Fruit fly (Drosophila melanogaster) whole organism, embryonic: ENCODE data around the gene ND-18.

Source experiments
- Asciz ChIP-seq: fragments of 200-800 bp; sonication (Bioruptor generic); optimal IDR thresholded peaks from 2 replicates; lab custom pipeline; 2017; ENCODE audit warnings: missing biosample characterization, mild to moderate bottlenecking, missing genetic modification characterization, missing genetic modification reagents
- CG10979 ChIP-seq: fragments of 200-800 bp; sonication (Bioruptor generic); optimal IDR thresholded peaks from 2 replicates; lab custom pipeline; 2018; ENCODE audit warnings: missing biosample characterization, mild to moderate bottlenecking, missing genetic modification characterization, moderate library complexity
- CG12942 ChIP-seq: fragments of 200-800 bp; sonication (Bioruptor generic); optimal IDR thresholded peaks from 3 replicates; lab custom pipeline; 2016; ENCODE audit warnings: missing biosample characterization, missing genetic modification characterization
- CG18476 ChIP-seq: fragments of 200-800 bp; sonication (Bioruptor generic); optimal IDR thresholded peaks from 2 replicates; lab custom pipeline; 2016; ENCODE audit warnings: missing biosample characterization, mild to moderate bottlenecking, missing genetic modification characterization
- CG2120 ChIP-seq: fragments of 200-800 bp; sonication (Bioruptor generic); optimal IDR thresholded peaks from 3 replicates; lab custom pipeline; 2016; ENCODE audit warnings: missing biosample characterization, missing genetic modification characterization
- CG30020 ChIP-seq: fragments of 200-800 bp; optimal IDR thresholded peaks from 2 replicates; lab custom pipeline; 2019; ENCODE audit warnings: missing biosample characterization, mild to moderate bottlenecking, missing genetic modification characterization, moderate library complexity
- CG34224 ChIP-seq: fragments of 200-800 bp; sonication (Bioruptor generic); IDR thresholded peaks from 3 replicates; pipeline ENCODE4 v1.3.6; 2022; ENCODE audit warnings: missing biosample characterization, missing genetic modification characterization; ENCODE audit not compliant: partially characterized antibody
- CG4617 ChIP-seq: fragments of 200-800 bp; sonication (Bioruptor generic); optimal IDR thresholded peaks from 3 replicates; lab custom pipeline; 2016; ENCODE audit warnings: missing biosample characterization, missing genetic modification characterization, borderline replicate concordance
- CG7271 ChIP-seq: fragments of 200-800 bp; sonication (Bioruptor generic); optimal IDR thresholded peaks from 2 replicates; lab custom pipeline; 2018; ENCODE audit warnings: missing biosample characterization, mild to moderate bottlenecking, missing genetic modification characterization, moderate library complexity
- CG7745 ChIP-seq: fragments of 200-800 bp; sonication (Bioruptor generic); optimal IDR thresholded peaks from 2 replicates; lab custom pipeline; 2018; ENCODE audit warnings: missing biosample characterization, mild to moderate bottlenecking, missing genetic modification characterization, moderate library complexity
- CG8290 ChIP-seq, 3 experiments: fragments of 200-800 bp; sonication (Bioruptor generic); optimal IDR thresholded peaks; 2 replicates each; lab custom pipeline; 2016 to 2019; ENCODE audit warnings: missing biosample characterization in 3 of 3, missing genetic modification characterization in 3 of 3, mild to moderate bottlenecking in 2 of 3, moderate library complexity in 1 of 3
- CG9797 ChIP-seq: fragments of 200-800 bp; sonication (Bioruptor generic); optimal IDR thresholded peaks from 3 replicates; lab custom pipeline; 2018; ENCODE audit warnings: missing biosample characterization, mild to moderate bottlenecking, missing genetic modification characterization
- CTCF ChIP-seq: fragments of 200-800 bp; sonication (Bioruptor generic); optimal IDR thresholded peaks from 2 replicates; lab custom pipeline; 2017; ENCODE audit warnings: missing biosample characterization, mild to moderate bottlenecking, missing genetic modification characterization, moderate library complexity
- Dp ChIP-seq: fragments of 200-800 bp; sonication (Bioruptor generic); optimal IDR thresholded peaks from 2 replicates; lab custom pipeline; 2018; ENCODE audit warnings: missing biosample characterization, mild to moderate bottlenecking, missing genetic modification characterization, moderate library complexity
- Elba2 ChIP-seq: fragments of 200-800 bp; sonication (Bioruptor generic); optimal IDR thresholded peaks from 3 replicates; lab custom pipeline; 2016; ENCODE audit warnings: missing biosample characterization, missing genetic modification characterization
- Ets97D ChIP-seq: fragments of 200-800 bp; sonication (Bioruptor generic); optimal IDR thresholded peaks from 3 replicates; lab custom pipeline; 2016; ENCODE audit warnings: missing biosample characterization, missing genetic modification characterization
- H15 ChIP-seq: fragments of 200-800 bp; sonication (Bioruptor generic); IDR thresholded peaks from 3 replicates; pipeline ENCODE4 v1.3.6; 2022; ENCODE audit warnings: missing biosample characterization, missing genetic modification characterization
- Max ChIP-seq: fragments of 200-800 bp; sonication (Bioruptor generic); optimal IDR thresholded peaks from 2 replicates; lab custom pipeline; 2016; ENCODE audit warnings: missing biosample characterization, mild to moderate bottlenecking, missing genetic modification characterization
- Scr ChIP-seq: fragments of 200-800 bp; sonication (Bioruptor generic); IDR thresholded peaks from 2 replicates; pipeline ENCODE4 v1.3.6; 2022; ENCODE audit warnings: missing biosample characterization, missing genetic modification characterization; ENCODE audit not compliant: partially characterized antibody
- Sin3A ChIP-seq: fragments of >200 bp; optimal IDR thresholded peaks from 2 replicates; lab custom pipeline; 2018
- Six4 ChIP-seq: fragments of 200-800 bp; sonication (Bioruptor generic); optimal IDR thresholded peaks from 2 replicates; lab custom pipeline; 2016; ENCODE audit warnings: missing biosample characterization, missing genetic modification characterization
- Sry-δ ChIP-seq: fragments of 200-800 bp; sonication (Bioruptor generic); optimal IDR thresholded peaks from 2 replicates; lab custom pipeline; 2016; ENCODE audit warnings: missing biosample characterization, missing genetic modification characterization
- bab2 ChIP-seq: fragments of 200-800 bp; sonication (Bioruptor generic); optimal IDR thresholded peaks from 2 replicates; lab custom pipeline; 2016; ENCODE audit warnings: missing biosample characterization, missing genetic modification characterization
- cad ChIP-seq: fragments of >200 bp; optimal IDR thresholded peaks from 2 replicates; lab custom pipeline; 2017; ENCODE audit warnings: missing biosample characterization, missing genetic modification characterization
- cwo ChIP-seq: fragments of 200-800 bp; sonication (Bioruptor generic); optimal IDR thresholded peaks from 3 replicates; lab custom pipeline; 2017; ENCODE audit warnings: missing biosample characterization, missing genetic modification characterization, mild to moderate bottlenecking, moderate library complexity, missing genetic modification reagents
- da ChIP-seq: fragments of 200-800 bp; sonication (Bioruptor generic); optimal IDR thresholded peaks from 2 replicates; lab custom pipeline; 2016; ENCODE audit warnings: missing biosample characterization, missing genetic modification characterization
- dysf ChIP-seq: fragments of 200-800 bp; sonication (Bioruptor generic); IDR thresholded peaks from 3 replicates; pipeline ENCODE4 v1.3.6; 2022; ENCODE audit warnings: missing biosample characterization, missing genetic modification characterization
- gfzf ChIP-seq: fragments of 200-800 bp; sonication (Bioruptor generic); optimal IDR thresholded peaks from 2 replicates; lab custom pipeline; 2016; ENCODE audit warnings: missing biosample characterization, mild to moderate bottlenecking, missing genetic modification characterization, moderate library complexity
- grn ChIP-seq: fragments of 200-800 bp; sonication (Bioruptor generic); optimal IDR thresholded peaks from 3 replicates; lab custom pipeline; 2017; ENCODE audit warnings: missing biosample characterization, missing genetic modification characterization
- gsb ChIP-seq: fragments of 200-800 bp; sonication (Bioruptor generic); IDR thresholded peaks from 2 replicates; pipeline ENCODE4 v1.3.6; 2022; ENCODE audit warnings: missing biosample characterization, missing genetic modification characterization
- jing ChIP-seq: fragments of 200-800 bp; sonication (Bioruptor generic); optimal IDR thresholded peaks from 2 replicates; lab custom pipeline; 2018; ENCODE audit warnings: missing biosample characterization, mild to moderate bottlenecking, missing genetic modification characterization
- knrl ChIP-seq: fragments of 200-800 bp; sonication (Bioruptor generic); IDR thresholded peaks from 3 replicates; pipeline ENCODE4 v1.3.6; 2022; ENCODE audit warnings: missing biosample characterization, missing genetic modification characterization; ENCODE audit not compliant: partially characterized antibody
- lilli ChIP-seq: fragments of 200-800 bp; sonication (Bioruptor generic); optimal IDR thresholded peaks from 3 replicates; lab custom pipeline; 2016; ENCODE audit warnings: missing biosample characterization, missing genetic modification characterization
- maf-S ChIP-seq: fragments of 200-800 bp; sonication (Bioruptor generic); optimal IDR thresholded peaks from 2 replicates; lab custom pipeline; 2016; ENCODE audit warnings: missing biosample characterization, missing genetic modification characterization
- sr ChIP-seq: fragments of 200-800 bp; sonication (Bioruptor generic); IDR thresholded peaks from 3 replicates; pipeline ENCODE4 v1.3.6; 2022; ENCODE audit warnings: missing biosample characterization, missing genetic modification characterization
- ssp ChIP-seq: fragments of 200-800 bp; sonication (Bioruptor generic); IDR thresholded peaks from 2 replicates; pipeline ENCODE4 v1.3.6; 2022; ENCODE audit warnings: missing biosample characterization, missing genetic modification characterization
- stwl ChIP-seq: fragments of 200-800 bp; sonication (Bioruptor generic); optimal IDR thresholded peaks from 3 replicates; lab custom pipeline; 2018; ENCODE audit warnings: missing biosample characterization, mild to moderate bottlenecking, missing genetic modification characterization, moderate library complexity
- tll ChIP-seq, 2 experiments: fragments of 200-800 bp in 1 of 2; fragments of >200 bp in 1 of 2; sonication (Bioruptor generic) in 1 of 2; optimal IDR thresholded peaks; 2 replicates each; lab custom pipeline; 2017 to 2019; ENCODE audit warnings: missing biosample characterization in 2 of 2, missing genetic modification characterization in 2 of 2, mild to moderate bottlenecking in 1 of 2, moderate library complexity in 1 of 2
- unc-4 ChIP-seq: fragments of 200-800 bp; sonication (Bioruptor generic); IDR thresholded peaks from 2 replicates; pipeline ENCODE4 v1.3.6; 2022; ENCODE audit warnings: missing biosample characterization, missing genetic modification characterization; ENCODE audit not compliant: partially characterized antibody
- zen ChIP-seq: fragments of 200-800 bp; sonication (Bioruptor generic); optimal IDR thresholded peaks from 3 replicates; lab custom pipeline; 2018; ENCODE audit warnings: missing biosample characterization, mild to moderate bottlenecking, missing genetic modification characterization, moderate library complexity

Gene ND-18

DNA sequence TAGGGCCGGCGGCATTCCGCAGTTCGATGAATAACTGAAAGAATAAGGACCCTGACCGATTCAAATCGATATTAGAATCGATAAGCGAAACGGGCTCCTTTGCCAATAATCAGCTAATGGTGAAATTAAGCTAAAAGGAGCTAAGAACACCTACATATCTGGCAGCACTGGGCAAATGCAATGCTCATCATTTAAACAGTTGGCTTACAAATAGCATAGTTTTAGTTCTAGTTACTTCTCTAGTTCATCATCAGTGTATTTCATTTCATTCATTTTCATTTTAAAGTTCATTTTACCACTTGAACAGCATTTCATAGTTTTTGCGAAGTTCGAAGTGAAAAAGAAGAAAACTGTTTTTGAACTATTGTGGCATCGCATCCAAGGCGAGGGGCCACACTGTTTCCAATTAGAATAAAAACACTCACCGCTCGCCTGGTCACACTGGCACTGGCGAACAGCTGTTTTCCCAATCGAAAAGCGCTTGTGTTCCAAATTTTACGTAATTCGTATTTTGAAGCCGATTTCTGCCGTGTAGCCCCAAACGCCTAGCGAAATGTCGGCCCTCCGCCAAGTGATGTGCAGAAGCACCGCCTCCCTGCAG, at the start of gene ND-18, which contains the start of gene pcm (continued):
- TF ChIP-seq Scr (GFP tag; lab: Robert Waterston, UW) (0 out of 2 replicates have a peak, but pooled peaks have one; percentile 19), Sin3A (lab: Kevin White, UChicago) (peak; percentile 90), Ets97D (peak; percentile 38), gsb (GFP tag; lab: Robert Waterston, UW) (no peak), CG9797 (peak; percentile 79), Dp (peak; percentile 65), CTCF (peak; percentile 46), H15 (GFP tag; lab: Robert Waterston, UW) (no peak), CG34224 (GFP tag; lab: Robert Waterston, UW) (0 out of 3 replicates have a peak, but pooled peaks have one; percentile 22), Sry-δ (GFP tag; lab: Kevin White, UChicago) (peak; percentile 64), CG2120 (GFP tag; lab: Kevin White, UChicago) (peak; percentile 4), CG4617 (GFP tag; lab: Kevin White, UChicago) (peak; percentile 32), unc-4 (GFP tag; lab: Robert Waterston, UW) (0 out of 2 replicates have a peak, but pooled peaks have one; percentile 22), knrl (GFP tag; lab: Robert Waterston, UW) (0 out of 3 replicates have a peak, but pooled peaks have one; percentile 28), zen (peak; percentile 2), CG18476 (GFP tag; lab: Kevin White, UChicago) (no peak), cwo (GFP tag; lab: Kevin White, UChicago) (no peak), Elba2 (GFP tag; lab: Kevin White, UChicago) (peak; percentile 60), gfzf (GFP tag; lab: Kevin White, UChicago) (peak; percentile 78), Six4 (GFP tag; lab: Kevin White, UChicago) (no peak), CG30020 (tag; lab: Kevin White, UChicago) (peak; percentile 23), stwl (tag; lab: Kevin White, UChicago) (peak; percentile 23)

DNA sequence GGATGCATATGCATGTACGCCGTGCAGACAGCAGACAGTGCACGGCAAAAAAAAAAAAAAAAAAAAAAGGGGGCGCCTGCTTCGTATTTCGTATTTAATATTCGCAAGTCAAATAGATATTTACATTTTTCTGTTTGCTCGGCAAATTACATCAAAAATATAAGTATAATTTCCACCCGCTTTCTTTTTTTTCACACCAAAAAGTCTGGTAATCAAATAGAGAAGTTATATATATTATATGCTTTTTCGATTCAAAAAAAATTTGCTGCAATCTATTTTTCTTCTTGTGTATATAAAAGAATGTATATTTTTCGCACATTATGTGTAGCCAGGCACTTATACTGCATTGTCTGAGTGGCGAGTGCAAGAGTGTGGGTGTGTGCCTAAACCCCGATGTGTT, 43.9 kb upstream of the ND-18 start:
- TF ChIP-seq Max (no peak), da (GFP tag; lab: Kevin White, UChicago) (no peak), CG12942 (no peak), grn (GFP tag; lab: Kevin White, UChicago) (no peak), CG8290 (GFP tag; optimal IDR thresholded peaks at IDR 0.05; lab: Kevin White, UChicago) (no peak), CG8290 (tag; optimal IDR thresholded peaks at IDR 0.05; lab: Kevin White, UChicago) (no peak), sr (GFP tag; lab: Robert Waterston, UW) (no peak), CG7745 (tag; lab: Kevin White, UChicago) (no peak), cad (GFP tag; lab: Kevin White, UChicago) (no peak), CG7271 (no peak), bab2 (no peak), jing (GFP tag; lab: Kevin White, UChicago) (no peak), ssp (GFP tag; lab: Robert Waterston, UW) (no peak), lilli (GFP tag; lab: Kevin White, UChicago) (no peak), dysf (GFP tag; lab: Robert Waterston, UW) (no peak), tll (GFP tag; optimal IDR thresholded peaks at IDR 0.05; lab: Kevin White, UChicago) (no peak), maf-S (GFP tag; lab: Kevin White, UChicago) (no peak), Asciz (GFP tag; lab: Kevin White, UChicago) (no peak), CG10979 (no peak)
